Worm (Caenorhabditis elegans) whole organism, early embryonic: Measurements from ENCODE around the gene sri-25.
"Not testable (repeated sequence)": the region's sequence is repeated elsewhere in the genome, so short reads cannot be mapped to it uniquely, and the experiment has no call there.

Experiments
- B0310.2 ChIP-seq: sonication (generic microtip); optimal IDR thresholded peaks from 2 replicates; lab custom pipeline; 2016; ENCODE audit warnings: mild to moderate bottlenecking, missing genetic modification characterization, missing compliant biosample characterization
- F13C5.2 ChIP-seq: sonication (generic microtip); optimal IDR thresholded peaks from 2 replicates; lab custom pipeline; 2017; ENCODE audit warnings: mild to moderate bottlenecking, missing genetic modification characterization, inconsistent platforms, missing compliant biosample characterization
- aly-1 ChIP-seq: sonication (generic microtip); optimal IDR thresholded peaks from 2 replicates; lab custom pipeline; 2016; ENCODE audit warnings: missing genetic modification characterization, missing compliant biosample characterization
- ama-1 ChIP-seq: fragments of 150-350 bp; optimal IDR thresholded peaks from 2 replicates; lab custom pipeline; 2014
- ceh-13 ChIP-seq: fragments of 200-800 bp; sonication (Bioruptor generic); optimal IDR thresholded peaks from 2 replicates; lab custom pipeline; 2018; ENCODE audit warnings: mild to moderate bottlenecking, missing genetic modification characterization, missing compliant biosample characterization
- ceh-36 ChIP-seq: sonication (generic microtip); optimal IDR thresholded peaks from 2 replicates; lab custom pipeline; 2016; ENCODE audit warnings: missing genetic modification characterization, inconsistent platforms, missing compliant biosample characterization
- ets-7 ChIP-seq: sonication (generic microtip); optimal IDR thresholded peaks from 2 replicates; lab custom pipeline; 2016; ENCODE audit warnings: missing genotype, missing genetic modification characterization, missing compliant biosample characterization
- flt-1 ChIP-seq: fragments of 200-800 bp; sonication (Bioruptor generic); IDR thresholded peaks from 2 replicates; pipeline ENCODE4 v1.3.6; 2022; ENCODE audit warnings: missing genetic modification characterization, missing compliant biosample characterization
- hmbx-1 ChIP-seq: sonication (generic microtip); optimal IDR thresholded peaks from 2 replicates; lab custom pipeline; 2016; ENCODE audit warnings: mild to moderate bottlenecking, missing genetic modification characterization, missing compliant biosample characterization
- hmg-4 ChIP-seq: fragments of 200-800 bp; sonication (Bioruptor generic); optimal IDR thresholded peaks from 2 replicates; lab custom pipeline; 2018; ENCODE audit warnings: mild to moderate bottlenecking, missing genetic modification characterization, missing compliant biosample characterization
- hnd-1 ChIP-seq: sonication (generic microtip); optimal IDR thresholded peaks from 2 replicates; lab custom pipeline; 2016; ENCODE audit warnings: missing genetic modification characterization, missing compliant biosample characterization
- pes-1 ChIP-seq: fragments of 200-800 bp; sonication (Bioruptor generic); IDR thresholded peaks from 2 replicates; pipeline ENCODE4 v1.3.6; 2022; ENCODE audit warnings: missing genetic modification reagents, missing genetic modification characterization, missing compliant biosample characterization
- scrt-1 ChIP-seq: fragments of 200-800 bp; sonication (Bioruptor generic); IDR thresholded peaks from 2 replicates; pipeline ENCODE4 v1.3.6; 2022; ENCODE audit warnings: missing genetic modification characterization, missing compliant biosample characterization
- sea-1 ChIP-seq: fragments of 200-800 bp; sonication (Bioruptor generic); conservative IDR thresholded peaks from 2 replicates; pipeline ENCODE4 v1.3.6; 2022; ENCODE audit warnings: missing genetic modification characterization, missing compliant biosample characterization
- tbx-11 ChIP-seq: fragments of 200-800 bp; sonication (Bioruptor generic); IDR thresholded peaks from 2 replicates; pipeline ENCODE4 v1.3.6; 2022; ENCODE audit warnings: missing genetic modification characterization, missing compliant biosample characterization
- tbx-37 ChIP-seq: fragments of 200-800 bp; sonication (Bioruptor generic); conservative IDR thresholded peaks from 2 replicates; pipeline ENCODE4 v1.3.6; 2022; ENCODE audit warnings: missing genetic modification reagents, missing genetic modification characterization, missing compliant biosample characterization
- tra-4 ChIP-seq: sonication (generic microtip); optimal IDR thresholded peaks from 2 replicates; lab custom pipeline; 2017; ENCODE audit warnings: missing genetic modification characterization, missing compliant biosample characterization

sri-25 gene

DNA sequence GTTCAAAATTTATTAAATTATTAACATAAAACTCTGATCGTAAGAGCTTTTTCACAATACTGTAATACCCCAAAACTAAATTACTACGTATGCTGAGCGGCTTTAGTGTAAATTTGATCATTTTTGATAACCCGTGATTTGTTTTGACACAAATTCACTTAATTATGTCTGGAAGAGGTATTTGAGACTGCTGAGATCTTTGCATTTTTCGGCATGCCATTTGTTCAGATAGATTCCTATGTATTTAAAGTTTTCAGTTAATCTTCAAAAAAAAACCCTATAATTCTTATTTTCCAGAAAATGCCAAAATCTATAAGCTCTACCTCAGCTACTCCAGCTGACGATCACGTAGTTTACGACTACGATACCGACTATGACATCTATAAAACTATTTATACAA, 13.4 kb downstream of the sri-25 start, which contains the start of gene srw-15:
Gene srw-15, plus strand, starts transcription at position 301 of the 400 bp plus-strand sequence.
- no peak for TF ChIP-seq hmg-4 (GFP tag; lab: Kevin White, UChicago)
- no peak for TF ChIP-seq ets-7
- TF ChIP-seq pes-1 (GFP tag; lab: Robert Waterston, UW), result no peak
- TF ChIP-seq hmbx-1 (tag; lab: Kevin White, UChicago), result no peak
- no peak for TF ChIP-seq tbx-11 (GFP tag; lab: Robert Waterston, UW)
- no peak for TF ChIP-seq sea-1 (GFP tag; lab: Robert Waterston, UW)
- TF ChIP-seq B0310.2, result no peak
- no peak for TF ChIP-seq hnd-1
- TF ChIP-seq F13C5.2, result no peak
- TF ChIP-seq aly-1, result no peak
- TF ChIP-seq ama-1 (lab: Kevin White, UChicago), result no peak
- no peak for TF ChIP-seq flt-1
- no peak for TF ChIP-seq tra-4 (tag; lab: Kevin White, UChicago)
- no peak for TF ChIP-seq ceh-13 (GFP tag; lab: Kevin White, UChicago)
- TF ChIP-seq tbx-37 (GFP tag; lab: Robert Waterston, UW), result no peak
- no peak for TF ChIP-seq scrt-1
- no peak for TF ChIP-seq ceh-36 (tag; lab: Kevin White, UChicago)

DNA sequence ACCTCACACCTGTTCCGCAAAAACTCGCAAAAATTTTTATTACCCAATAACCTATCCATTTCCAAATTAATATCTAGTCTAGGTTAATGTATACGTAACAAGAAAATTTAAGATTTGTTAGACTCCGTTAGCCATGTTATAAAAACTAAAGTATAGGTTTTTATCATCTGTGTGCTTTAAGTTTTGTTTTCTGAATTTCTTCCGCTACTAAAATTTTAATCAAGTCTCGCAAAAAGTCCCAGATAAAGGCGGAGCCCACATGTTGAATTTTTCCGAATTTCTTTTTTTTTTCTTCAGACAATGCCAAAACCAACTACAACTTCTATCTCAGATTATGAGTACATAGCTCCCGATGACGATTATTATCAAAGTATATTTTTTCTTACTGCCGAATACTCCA, 15.4 kb downstream of the sri-25 start, which contains the start of gene srw-13:
Gene srw-13, plus strand, starts transcription at position 301 of the 400 bp plus-strand sequence.
- no peak for TF ChIP-seq pes-1 (GFP tag; lab: Robert Waterston, UW)
- TF ChIP-seq tbx-37 (GFP tag; lab: Robert Waterston, UW), result no peak
- no peak for TF ChIP-seq hmg-4 (GFP tag; lab: Kevin White, UChicago)
- no peak for TF ChIP-seq scrt-1
- TF ChIP-seq sea-1 (GFP tag; lab: Robert Waterston, UW), result no peak

DNA sequence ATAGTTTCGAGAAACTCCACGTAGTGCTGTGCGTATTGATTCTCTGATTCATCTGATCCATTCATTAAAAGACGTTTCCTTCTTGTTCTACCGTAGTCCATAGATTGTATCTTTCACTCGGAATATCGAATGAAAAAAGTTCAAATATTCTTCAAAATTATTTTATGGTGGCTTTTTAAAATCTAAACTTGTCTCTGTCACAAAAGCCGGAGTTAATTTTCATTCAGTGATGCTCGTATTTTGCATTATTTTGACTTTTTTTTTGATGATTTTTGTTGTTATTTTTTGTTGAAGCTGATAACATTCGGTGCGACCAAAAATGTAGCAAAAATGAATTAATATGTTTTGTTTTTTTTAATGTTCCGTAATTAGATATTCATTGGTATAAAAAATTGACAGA, 18.9 kb downstream of the sri-25 start, which contains the start of gene nhr-164:
Gene nhr-164, minus strand, starts transcription at position 101 of the 400 bp plus-strand sequence.
- TF ChIP-seq tbx-11 (GFP tag; lab: Robert Waterston, UW) (no peak), hnd-1 (no peak), aly-1 (no peak), ets-7 (no peak), F13C5.2 (no peak), sea-1 (GFP tag; lab: Robert Waterston, UW) (no peak), hmg-4 (GFP tag; lab: Kevin White, UChicago) (no peak), B0310.2 (no peak), scrt-1 (no peak), ama-1 (lab: Kevin White, UChicago) (no peak), flt-1 (no peak), ceh-13 (GFP tag; lab: Kevin White, UChicago) (no peak), pes-1 (GFP tag; lab: Robert Waterston, UW) (no peak), hmbx-1 (tag; lab: Kevin White, UChicago) (no peak), tbx-37 (GFP tag; lab: Robert Waterston, UW) (no peak), tra-4 (tag; lab: Kevin White, UChicago) (no peak), ceh-36 (tag; lab: Kevin White, UChicago) (no peak)

DNA sequence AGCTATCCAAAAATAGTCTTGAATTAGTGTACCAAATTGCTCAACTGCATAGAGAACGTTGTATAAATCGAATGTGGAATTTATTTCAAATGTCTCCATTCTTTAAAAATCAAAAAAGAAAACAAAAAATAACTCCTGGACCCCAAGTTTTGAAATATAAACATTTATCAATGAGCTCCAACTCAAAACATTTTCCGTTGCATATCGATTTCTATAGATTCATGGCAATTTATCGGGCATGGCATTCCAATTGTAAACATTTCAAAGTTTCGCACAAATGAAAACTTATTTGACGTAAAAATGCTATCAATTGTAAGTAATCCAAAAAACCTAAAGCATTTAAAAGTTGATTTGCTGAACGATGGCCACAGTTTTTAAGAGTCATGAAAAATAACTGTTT, 21.7 kb downstream of the sri-25 start, which contains the start of gene srw-12:
Gene srw-12, minus strand, starts transcription at position 101 of the 400 bp plus-strand sequence.
- TF ChIP-seq tra-4 (tag; lab: Kevin White, UChicago) (no peak), scrt-1 (no peak), F13C5.2 (no peak)

DNA sequence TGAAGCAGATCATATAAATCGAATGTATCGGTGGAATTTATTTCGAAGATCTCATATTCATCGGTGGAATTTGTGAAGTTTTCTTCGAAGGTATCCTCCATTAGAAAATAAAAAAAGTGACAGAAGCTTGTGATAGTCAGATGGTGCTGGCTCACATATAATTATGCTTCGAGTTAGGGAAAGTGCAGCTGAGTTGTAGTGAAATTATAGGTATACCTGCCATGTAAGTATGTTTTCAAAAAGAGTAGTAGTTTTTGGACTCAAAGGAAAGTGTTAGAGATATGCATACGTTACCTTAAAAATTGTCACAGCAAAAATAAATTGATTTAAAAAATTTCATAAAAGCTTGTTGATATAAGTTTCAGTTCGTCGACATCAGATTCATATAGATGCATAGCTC, 23.4 kb downstream of the sri-25 start, which contains the start of gene srw-11:
Gene srw-11, minus strand, starts transcription at position 101 of the 400 bp plus-strand sequence.
- TF ChIP-seq hmg-4 (GFP tag; lab: Kevin White, UChicago) (no peak), hnd-1 (no peak), pes-1 (GFP tag; lab: Robert Waterston, UW) (no peak), tbx-37 (GFP tag; lab: Robert Waterston, UW) (no peak), F13C5.2 (no peak), scrt-1 (no peak), hmbx-1 (tag; lab: Kevin White, UChicago) (no peak), ama-1 (lab: Kevin White, UChicago) (no peak), B0310.2 (no peak)

DNA sequence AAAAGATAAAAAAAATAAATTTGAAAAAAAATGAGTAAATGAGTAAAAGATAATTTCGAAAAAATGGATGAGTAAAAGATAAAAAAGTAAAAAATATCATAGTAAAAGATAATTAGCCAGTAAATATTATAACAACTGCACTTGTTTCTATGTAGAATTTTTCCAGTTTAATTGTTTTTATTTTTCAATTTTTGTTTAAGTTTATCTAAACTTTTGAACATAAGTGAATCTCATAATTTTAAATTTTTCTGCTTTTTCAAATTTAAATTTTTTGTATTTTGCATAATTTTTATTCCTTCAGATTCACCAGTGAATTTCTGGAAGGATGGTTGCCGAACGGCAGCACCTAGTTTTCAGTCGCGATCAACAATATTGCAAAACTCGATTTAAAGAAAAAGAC, 24.5 kb downstream of the sri-25 start, which contains the start of gene chil-12:
Gene chil-12, plus strand, starts transcription at position 301 of the 400 bp plus-strand sequence.
- TF ChIP-seq hnd-1, result no peak
- TF ChIP-seq B0310.2, result no peak
- no peak for TF ChIP-seq tbx-11 (GFP tag; lab: Robert Waterston, UW)
- TF ChIP-seq sea-1 (GFP tag; lab: Robert Waterston, UW), result no peak
- TF ChIP-seq tra-4 (tag; lab: Kevin White, UChicago), result no peak

DNA sequence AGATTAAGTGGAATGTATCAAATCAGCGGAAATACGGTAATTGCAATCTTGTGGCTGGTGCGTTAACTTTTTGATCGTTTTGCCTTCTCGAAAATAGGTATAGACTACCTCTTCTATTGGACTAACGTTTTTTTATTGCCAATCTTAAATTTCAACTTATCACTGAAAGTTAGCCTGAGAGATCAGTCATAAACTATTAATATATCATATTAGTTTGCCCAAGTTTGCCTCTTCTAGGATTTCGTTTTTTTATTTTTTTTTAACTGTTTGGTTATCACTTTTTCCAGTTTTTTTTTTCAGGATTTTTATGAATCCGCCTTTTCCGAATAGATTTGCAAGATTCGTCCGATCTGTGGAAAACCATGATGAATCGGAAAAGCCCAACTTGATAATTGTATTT, 27.7 kb downstream of the sri-25 start, which contains the start of gene kin-30:
Gene kin-30, plus strand, starts transcription at position 301 of the 400 bp plus-strand sequence.
- TF ChIP-seq ceh-13 (GFP tag; lab: Kevin White, UChicago), result no peak
- no peak for TF ChIP-seq hmg-4 (GFP tag; lab: Kevin White, UChicago)
- no peak for TF ChIP-seq aly-1
- TF ChIP-seq ets-7, result no peak
- TF ChIP-seq pes-1 (GFP tag; lab: Robert Waterston, UW), result no peak
- no peak for TF ChIP-seq tra-4 (tag; lab: Kevin White, UChicago)
- TF ChIP-seq B0310.2, result no peak
- TF ChIP-seq ama-1 (lab: Kevin White, UChicago), result no peak
- TF ChIP-seq ceh-36 (tag; lab: Kevin White, UChicago), result no peak
- TF ChIP-seq sea-1 (GFP tag; lab: Robert Waterston, UW), result no peak
- no peak for TF ChIP-seq F13C5.2
- no peak for TF ChIP-seq tbx-37 (GFP tag; lab: Robert Waterston, UW)
- TF ChIP-seq scrt-1, result no peak
- TF ChIP-seq hnd-1, result no peak
- no peak for TF ChIP-seq hmbx-1 (tag; lab: Kevin White, UChicago)
- TF ChIP-seq tbx-11 (GFP tag; lab: Robert Waterston, UW), result no peak

DNA sequence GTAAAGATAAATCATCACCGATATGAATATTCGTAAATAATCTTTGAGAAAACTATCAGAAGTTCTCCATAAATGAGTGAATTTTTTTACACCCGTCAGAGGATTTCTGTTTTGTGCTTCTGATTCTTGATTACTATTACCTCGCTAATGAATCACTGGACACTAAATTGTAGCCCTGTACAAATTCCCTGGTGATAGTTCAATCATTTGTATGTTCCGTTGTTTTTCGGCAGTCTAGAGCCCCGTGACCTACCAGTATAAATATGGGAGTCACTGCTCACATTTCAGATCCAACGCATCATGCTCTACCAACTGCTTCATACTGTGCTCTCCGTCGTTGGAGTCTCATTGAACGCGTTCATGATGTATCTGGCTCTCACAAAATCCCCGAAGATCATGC, 33.5 kb downstream of the sri-25 start, which contains the start of gene srd-28:
Gene srd-28, plus strand, starts transcription at position 301 of the 400 bp plus-strand sequence.
- not testable (repeated sequence) for TF ChIP-seq ets-7; tbx-11 (GFP tag; lab: Robert Waterston, UW); sea-1 (GFP tag; lab: Robert Waterston, UW)
